Worm (Caenorhabditis elegans) whole organism, late embryonic: ENCODE measurements around the gene Y67D8C.9.

ENCODE experiments used
- C08G9.2 ChIP-seq: sonication (generic microtip); optimal IDR thresholded peaks from 2 replicates; lab custom pipeline; 2016; ENCODE audit warnings: mild to moderate bottlenecking, missing genetic modification characterization, moderate library complexity, missing compliant biosample characterization
- K02D7.2 ChIP-seq: sonication (generic microtip); optimal IDR thresholded peaks from 2 replicates; lab custom pipeline; 2017; ENCODE audit warnings: mild to moderate bottlenecking, missing genetic modification characterization, missing compliant biosample characterization
- T23F11.4 ChIP-seq: fragments of 200-800 bp; sonication (Bioruptor generic); optimal IDR thresholded peaks from 2 replicates; lab custom pipeline; 2018; ENCODE audit warnings: mild to moderate bottlenecking, missing genetic modification characterization, missing compliant biosample characterization
- Y22D7AL.16 ChIP-seq: sonication (generic microtip); optimal IDR thresholded peaks from 2 replicates; lab custom pipeline; 2016; ENCODE audit warnings: missing genetic modification characterization, missing compliant biosample characterization
- ahr-1 ChIP-seq: sonication (generic microtip); optimal IDR thresholded peaks from 2 replicates; lab custom pipeline; 2016; ENCODE audit warnings: missing genetic modification characterization, missing compliant biosample characterization
- ama-1 ChIP-seq: fragments of 150-350 bp; optimal IDR thresholded peaks from 2 replicates; lab custom pipeline; 2014
- ceh-14 ChIP-seq: sonication (generic microtip); optimal IDR thresholded peaks from 2 replicates; lab custom pipeline; 2016; ENCODE audit warnings: missing genotype, missing genetic modification characterization, missing compliant biosample characterization
- ceh-18 ChIP-seq: sonication (generic microtip); optimal IDR thresholded peaks from 2 replicates; lab custom pipeline; 2016; ENCODE audit warnings: missing genetic modification characterization, missing compliant biosample characterization
- ceh-19 ChIP-seq: fragments of 200-800 bp; sonication (Bioruptor generic); optimal IDR thresholded peaks from 2 replicates; lab custom pipeline; 2018; ENCODE audit warnings: mild to moderate bottlenecking, missing genetic modification characterization, missing compliant biosample characterization
- ceh-24 ChIP-seq: sonication (generic microtip); optimal IDR thresholded peaks from 2 replicates; lab custom pipeline; 2016; ENCODE audit warnings: mild to moderate bottlenecking, missing genetic modification characterization, missing compliant biosample characterization
- ceh-30 ChIP-seq: fragments of 150-350 bp; optimal IDR thresholded peaks from 2 replicates; lab custom pipeline; 2014; ENCODE audit warnings: missing biosample characterization, missing genetic modification characterization
- ceh-45 ChIP-seq: fragments of 200-800 bp; sonication (Bioruptor generic); IDR thresholded peaks from 2 replicates; pipeline ENCODE4 v1.3.6; 2022; ENCODE audit warnings: missing genetic modification reagents, missing genetic modification characterization, missing compliant biosample characterization
- che-1 ChIP-seq: sonication (generic microtip); optimal IDR thresholded peaks from 2 replicates; lab custom pipeline; 2016; ENCODE audit warnings: mild to moderate bottlenecking, missing genetic modification characterization, missing compliant biosample characterization
- dmd-4 ChIP-seq: sonication (generic microtip); optimal IDR thresholded peaks from 2 replicates; lab custom pipeline; 2016; ENCODE audit warnings: borderline replicate concordance, missing genetic modification characterization, missing compliant biosample characterization
- ets-4 ChIP-seq: sonication (generic microtip); optimal IDR thresholded peaks from 2 replicates; lab custom pipeline; 2016; ENCODE audit warnings: missing genetic modification characterization, missing compliant biosample characterization
- fax-1 ChIP-seq: sonication (generic microtip); optimal IDR thresholded peaks from 2 replicates; lab custom pipeline; 2016; ENCODE audit warnings: missing genotype, missing genetic modification characterization, missing compliant biosample characterization
- fkh-10 ChIP-seq: fragments of 150-350 bp; optimal IDR thresholded peaks from 2 replicates; lab custom pipeline; 2014; ENCODE audit warnings: missing biosample characterization, missing genetic modification reagents, missing genetic modification characterization
- fkh-6 ChIP-seq: sonication (generic microtip); optimal IDR thresholded peaks from 2 replicates; lab custom pipeline; 2016; ENCODE audit warnings: missing genetic modification characterization, missing compliant biosample characterization
- gmeb-2 ChIP-seq: sonication (generic microtip); optimal IDR thresholded peaks from 2 replicates; lab custom pipeline; 2016; ENCODE audit warnings: missing genetic modification characterization, inconsistent platforms, missing compliant biosample characterization
- hlh-6 ChIP-seq: sonication (generic microtip); optimal IDR thresholded peaks from 2 replicates; lab custom pipeline; 2016; ENCODE audit warnings: missing genotype, missing genetic modification characterization, missing compliant biosample characterization
- hlh-8 ChIP-seq: sonication (generic microtip); optimal IDR thresholded peaks from 2 replicates; lab custom pipeline; 2016; ENCODE audit warnings: missing genotype, missing genetic modification characterization, missing compliant biosample characterization
- lim-6 ChIP-seq: sonication (generic microtip); optimal IDR thresholded peaks from 2 replicates; lab custom pipeline; 2016; ENCODE audit warnings: missing genetic modification characterization, missing compliant biosample characterization
- madf-2 ChIP-seq: sonication (generic microtip); optimal IDR thresholded peaks from 2 replicates; lab custom pipeline; 2017; ENCODE audit warnings: missing genetic modification characterization, missing compliant biosample characterization
- mec-3 ChIP-seq: sonication (generic microtip); optimal IDR thresholded peaks from 2 replicates; lab custom pipeline; 2016; ENCODE audit warnings: borderline replicate concordance, missing genetic modification characterization, missing compliant biosample characterization
- nhr-232 ChIP-seq: sonication (generic microtip); optimal IDR thresholded peaks from 2 replicates; lab custom pipeline; 2016; ENCODE audit warnings: missing genetic modification characterization, missing compliant biosample characterization
- odd-2 ChIP-seq: sonication (generic microtip); optimal IDR thresholded peaks from 2 replicates; lab custom pipeline; 2017; ENCODE audit warnings: antibody characterized with exemption, mild to moderate bottlenecking, missing genetic modification characterization, missing compliant biosample characterization
- pag-3 ChIP-seq: sonication (generic microtip); optimal IDR thresholded peaks from 2 replicates; lab custom pipeline; 2016; ENCODE audit warnings: missing compliant biosample characterization, missing genetic modification characterization, borderline replicate concordance
- pat-9 ChIP-seq: fragments of 200-800 bp; sonication (Bioruptor generic); optimal IDR thresholded peaks from 2 replicates; lab custom pipeline; 2018; ENCODE audit warnings: mild to moderate bottlenecking, missing genetic modification characterization, moderate library complexity, missing compliant biosample characterization
- pax-1 ChIP-seq: fragments of 150-350 bp; optimal IDR thresholded peaks from 2 replicates; lab custom pipeline; 2014; ENCODE audit warnings: missing biosample characterization, missing genetic modification characterization
- pha-2 ChIP-seq: sonication (generic microtip); optimal IDR thresholded peaks from 2 replicates; lab custom pipeline; 2017; ENCODE audit warnings: mild to moderate bottlenecking, missing genetic modification characterization, missing compliant biosample characterization
- pha-4 ChIP-seq: fragments of 150-350 bp; optimal IDR thresholded peaks from 2 replicates; lab custom pipeline; 2018; ENCODE audit warnings: missing biosample characterization, missing genetic modification reagents, missing genetic modification characterization
- pqm-1 ChIP-seq: sonication (generic microtip); optimal IDR thresholded peaks from 2 replicates; lab custom pipeline; 2016; ENCODE audit warnings: missing genetic modification characterization, missing compliant biosample characterization
- ref-2 ChIP-seq: sonication (generic microtip); optimal IDR thresholded peaks from 2 replicates; lab custom pipeline; 2016; ENCODE audit warnings: missing genetic modification characterization, missing compliant biosample characterization
- sox-2 ChIP-seq: fragments of 200-800 bp; sonication (Bioruptor generic); IDR thresholded peaks from 2 replicates; pipeline ENCODE4 v1.3.6; 2022; ENCODE audit warnings: missing genetic modification reagents, missing genetic modification characterization, missing compliant biosample characterization
- syd-9 ChIP-seq: sonication (generic microtip); optimal IDR thresholded peaks from 2 replicates; lab custom pipeline; 2016; ENCODE audit warnings: mild to moderate bottlenecking, missing genetic modification characterization, moderate library complexity, missing compliant biosample characterization
- tbx-2 ChIP-seq: sonication (generic microtip); optimal IDR thresholded peaks from 2 replicates; lab custom pipeline; 2016; ENCODE audit warnings: missing genetic modification characterization, missing compliant biosample characterization
- ttx-3 ChIP-seq: sonication (generic microtip); optimal IDR thresholded peaks from 2 replicates; lab custom pipeline; 2016; ENCODE audit warnings: missing genetic modification reagents, missing genetic modification characterization, missing compliant biosample characterization
- unc-3 ChIP-seq, 2 experiments: fragments of 200-800 bp in 1 of 2; sonication (Bioruptor generic) in 1 of 2; sonication (generic microtip) in 1 of 2; conservative IDR thresholded peaks in 1 of 2; optimal IDR thresholded peaks in 1 of 2; 2 replicates each; pipeline versions ENCODE4 v1.3.6 to Lab custom; 2016 to 2022; ENCODE audit warnings: missing compliant biosample characterization in 2 of 2, missing genetic modification characterization in 2 of 2, missing genetic modification reagents in 1 of 2
- unc-55 ChIP-seq: sonication (generic microtip); optimal IDR thresholded peaks from 2 replicates; lab custom pipeline; 2017; ENCODE audit warnings: missing biosample characterization, missing genetic modification reagents, missing genetic modification characterization
- unc-86 ChIP-seq: sonication (generic microtip); optimal IDR thresholded peaks from 2 replicates; lab custom pipeline; 2016; ENCODE audit warnings: missing genetic modification characterization, missing compliant biosample characterization
- zip-5 ChIP-seq: sonication (generic microtip); optimal IDR thresholded peaks from 2 replicates; lab custom pipeline; 2016; ENCODE audit warnings: missing genetic modification characterization, missing compliant biosample characterization
- ztf-16 ChIP-seq: sonication (generic microtip); optimal IDR thresholded peaks from 2 replicates; lab custom pipeline; 2017; ENCODE audit warnings: missing genetic modification characterization, missing compliant biosample characterization

The Y67D8C.9 gene

ce11 chrIV:3076207-3076606 lies 10.5 kb downstream of the Y67D8C.9 start, which contains the start of gene Y67D8C.22:
Y67D8C.22 (minus strand) TSS chrIV:3076307.
- TF ChIP-seq pax-1 (tag; lab: Kevin White, UChicago) (no peak), T23F11.4 (GFP tag; lab: Kevin White, UChicago) (no peak), gmeb-2 (tag; lab: Kevin White, UChicago) (no peak), Y22D7AL.16 (tag; lab: Kevin White, UChicago) (no peak), C08G9.2 (no peak), ceh-24 (no peak), zip-5 (tag; lab: Kevin White, UChicago) (no peak), ahr-1 (tag; lab: Kevin White, UChicago) (no peak), mec-3 (no peak), ttx-3 (tag; lab: Kevin White, UChicago) (no peak), pha-4 (no peak), hlh-6 (no peak), syd-9 (no peak), nhr-232 (tag; lab: Kevin White, UChicago) (no peak), ceh-45 (GFP tag; lab: Robert Waterston, UW) (no peak), che-1 (no peak), unc-55 (GFP tag; lab: Kevin White, UChicago) (no peak)

ce11 chrIV:3071997-3072396 lies 14.7 kb downstream of the Y67D8C.9 start, which contains the start of gene Y67D8C.2:
Y67D8C.2 (plus strand) TSS chrIV:3072297.
- TF ChIP-seq madf-2 (no peak), mec-3 (no peak), nhr-232 (tag; lab: Kevin White, UChicago) (no peak), pag-3 (no peak), ceh-14 (no peak), ahr-1 (tag; lab: Kevin White, UChicago) (no peak), ceh-30 (tag; lab: Kevin White, UChicago) (no peak), pat-9 (tag; lab: Kevin White, UChicago) (no peak), pqm-1 (tag; lab: Kevin White, UChicago) (no peak)

DNA sequence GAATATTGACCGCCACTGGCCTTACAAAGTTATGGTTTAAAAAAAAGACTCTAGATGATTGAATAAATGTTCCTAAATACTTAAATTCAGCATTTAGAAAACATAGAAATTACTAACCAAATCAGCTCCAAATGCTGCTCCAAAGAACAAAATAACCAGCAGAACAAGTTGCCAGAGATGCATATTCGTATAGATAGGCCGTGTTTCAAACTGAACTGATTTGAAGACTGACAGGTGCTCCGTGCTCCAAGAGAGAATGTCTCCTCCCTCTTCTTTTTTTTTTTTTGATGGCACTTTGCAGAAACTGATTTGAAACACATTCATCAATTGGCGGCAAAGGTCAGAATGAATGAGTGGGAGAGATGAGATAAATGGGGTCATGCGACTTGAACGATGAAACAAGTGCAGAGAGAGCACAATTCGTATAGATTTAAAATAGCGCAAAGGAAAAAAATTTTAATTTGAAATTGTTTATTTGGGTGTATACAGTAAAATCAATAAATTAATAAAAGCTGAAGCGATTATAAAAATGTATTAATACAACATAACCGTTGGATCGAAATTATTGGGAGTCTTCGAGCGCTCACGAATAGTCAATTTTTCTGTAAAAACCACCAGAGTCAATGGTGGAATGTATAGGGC lies 17.0 kb downstream of the Y67D8C.9 start, which contains the start of gene cpg-9:
cpg-9 (minus strand) TSS at position 592 of the 642 bp plus-strand sequence.
- TF ChIP-seq pqm-1 (tag; lab: Kevin White, UChicago) (no peak), hlh-8 (tag; lab: Kevin White, UChicago) (no peak)
- TF ChIP-seq, all 69 proteins: peak for 0

DNA sequence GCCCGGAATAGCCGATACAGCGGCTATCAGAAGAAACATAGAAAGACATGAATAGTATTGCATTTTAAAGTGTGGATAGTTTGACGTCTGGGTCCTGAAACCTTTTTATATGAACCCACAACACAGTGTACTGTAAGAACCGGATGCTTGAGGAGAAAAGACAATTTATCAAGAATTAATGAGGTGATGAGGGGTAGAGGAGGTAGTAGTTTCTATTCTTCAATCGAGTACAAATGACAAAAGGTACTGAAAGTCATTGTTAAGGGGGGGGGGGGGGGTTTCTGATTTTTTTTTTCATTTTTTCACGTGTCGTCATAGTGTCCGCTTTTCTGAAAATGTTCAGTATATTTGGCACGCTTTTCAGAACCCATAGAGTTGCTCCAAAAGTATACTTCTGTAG lies 19.9 kb downstream of the Y67D8C.9 start, which contains the start of gene Y67D8C.7:
Y67D8C.7 (minus strand) TSS at position 101 of the 400 bp plus-strand sequence.
- TF ChIP-seq K02D7.2 (no peak), pat-9 (tag; lab: Kevin White, UChicago) (no peak), ceh-14 (no peak), lim-6 (no peak), pha-4 (no peak), fkh-6 (no peak), odd-2 (no peak), ets-4 (tag; lab: Kevin White, UChicago) (no peak), fax-1 (tag; lab: Kevin White, UChicago) (no peak), fkh-10 (no peak), nhr-232 (tag; lab: Kevin White, UChicago) (no peak), pax-1 (tag; lab: Kevin White, UChicago) (no peak), unc-86 (no peak), ceh-18 (tag; lab: Kevin White, UChicago) (no peak), madf-2 (no peak)

ce11 chrIV:3062936-3063439 lies 23.7 kb downstream of the Y67D8C.9 start, which contains the start of gene Y67D8C.6:
Y67D8C.6 (minus strand) TSS chrIV:3063389.
- TF ChIP-seq ahr-1 (tag; lab: Kevin White, UChicago) = no peak
- TF ChIP-seq sox-2 (GFP tag; lab: Robert Waterston, UW) = no peak
- no peak for TF ChIP-seq pha-2 (tag; lab: Kevin White, UChicago)
- TF ChIP-seq T23F11.4 (GFP tag; lab: Kevin White, UChicago) = no peak
- TF ChIP-seq K02D7.2 = no peak
- TF ChIP-seq ama-1 = no peak
- no peak for TF ChIP-seq ceh-18 (tag; lab: Kevin White, UChicago)
- no peak for TF ChIP-seq tbx-2 (tag; lab: Kevin White, UChicago)
- TF ChIP-seq ceh-19 (GFP tag; lab: Kevin White, UChicago) = no peak
- no peak for TF ChIP-seq lim-6
- TF ChIP-seq ceh-24 = no peak
- TF ChIP-seq nhr-232 (tag; lab: Kevin White, UChicago) = no peak
- TF ChIP-seq dmd-4 (tag; lab: Kevin White, UChicago) = no peak
- TF ChIP-seq ztf-16 (tag; lab: Kevin White, UChicago) = no peak
- no peak for TF ChIP-seq unc-3 (GFP tag; conservative IDR thresholded peaks at IDR 0.05; lab: Robert Waterston, UW)
- TF ChIP-seq unc-3 (tag; optimal IDR thresholded peaks at IDR 0.05; lab: Kevin White, UChicago) = no peak
- no peak for TF ChIP-seq pqm-1 (tag; lab: Kevin White, UChicago)
- no peak for TF ChIP-seq pax-1 (tag; lab: Kevin White, UChicago)
- TF ChIP-seq pat-9 (tag; lab: Kevin White, UChicago) = no peak
- no peak for TF ChIP-seq ref-2 (tag; lab: Kevin White, UChicago)
- TF ChIP-seq ttx-3 (tag; lab: Kevin White, UChicago) = no peak
